Worm (Caenorhabditis elegans): ENCODE data around the gene msrp-7.

msrp-7 gene

DNA sequence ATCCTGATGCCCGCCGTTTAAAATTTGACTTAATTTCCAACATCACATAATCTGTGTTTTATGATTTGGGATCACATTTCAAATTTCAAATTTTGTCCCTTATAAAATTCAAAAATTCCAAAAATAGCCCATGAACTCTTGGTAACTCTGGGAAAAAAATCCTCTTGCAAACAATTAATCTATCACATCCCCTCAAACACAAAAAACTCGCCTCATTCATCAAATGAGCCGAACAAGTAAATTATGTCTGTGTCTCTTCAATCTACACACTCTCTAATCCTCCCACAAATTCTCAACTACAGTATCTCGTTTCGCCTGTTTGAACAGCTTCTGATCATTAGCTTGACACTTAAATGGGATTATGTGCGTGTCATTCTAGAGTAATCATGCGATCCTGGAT lies at the start of gene msrp-7:
Gene msrp-7, plus strand, starts transcription at position 301 of the 400 bp plus-strand sequence.
- no peak for TF ChIP-seq nhr-111 (GFP tag; optimal IDR thresholded peaks at IDR 0.05)
- no peak for TF ChIP-seq ceh-44 (GFP tag; IDR thresholded peaks at IDR 0.05)
- TF ChIP-seq unc-39 (tag; optimal IDR thresholded peaks at IDR 0.05) = no peak
- no peak for TF ChIP-seq jun-1 (tag; optimal IDR thresholded peaks at IDR 0.05)
- no peak for TF ChIP-seq vab-7 (GFP tag; IDR thresholded peaks at IDR 0.05)
- no peak for TF ChIP-seq sdz-12 (GFP tag; optimal IDR thresholded peaks at IDR 0.05)
- no peak for TF ChIP-seq lsy-2 (tag; optimal IDR thresholded peaks at IDR 0.05)
- TF ChIP-seq rbr-2 (tag; optimal IDR thresholded peaks at IDR 0.05) = no peak
- no peak for TF ChIP-seq fkh-10 (GFP tag; optimal IDR thresholded peaks at IDR 0.05)
- no peak for TF ChIP-seq nhr-10 (tag; optimal IDR thresholded peaks at IDR 0.05)
- no peak for TF ChIP-seq Y48G9A.11 (GFP tag; IDR thresholded peaks at IDR 0.05)
- TF ChIP-seq unc-62 (GFP tag; optimal IDR thresholded peaks at IDR 0.05 in 1 of 2) = no peak
- no peak for TF ChIP-seq unc-62 (tag; optimal IDR thresholded peaks at IDR 0.05)

DNA sequence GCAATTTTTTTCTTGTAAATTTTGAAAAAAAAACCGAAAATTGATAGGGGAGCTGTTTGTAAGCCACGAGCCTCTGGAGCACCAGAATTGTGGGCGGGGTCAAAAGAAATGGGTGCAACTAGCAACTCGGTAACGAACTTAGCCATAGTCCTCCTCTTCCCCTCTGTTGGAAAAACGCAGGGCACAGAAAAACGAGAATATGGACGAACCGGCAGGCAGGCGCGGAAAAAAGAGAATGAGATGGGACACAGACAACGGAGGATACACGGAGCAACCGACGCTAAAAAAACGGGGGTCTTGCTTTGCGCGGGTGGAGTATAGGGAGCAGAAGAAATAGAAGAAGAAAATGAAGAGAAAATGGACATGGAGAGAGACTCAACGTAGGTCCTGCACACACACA lies 49.1 kb upstream of the msrp-7 start:
- TF ChIP-seq lin-1 (GFP tag; IDR thresholded peaks at IDR 0.05) (no peak), aha-1 (tag) (peak; percentile 86), nhr-6 (tag; optimal IDR thresholded peaks at IDR 0.05) (no peak), lin-29 (GFP tag; IDR thresholded peaks at IDR 0.05) (no peak), mep-1 (tag; optimal IDR thresholded peaks at IDR 0.05) (no peak), ctbp-1 (GFP tag; IDR thresholded peaks at IDR 0.05) (peak; percentile 68; the same call in 1 of the 2 replicates), ces-1 (GFP tag; optimal IDR thresholded peaks at IDR 0.05) (peak; percentile 31), fkh-10 (GFP tag; optimal IDR thresholded peaks at IDR 0.05) (peak; percentile 70), F49E8.2 (tag; optimal IDR thresholded peaks at IDR 0.05; ENCODE audit: borderline replicate concordance) (no peak), ZK337.2 (GFP tag; IDR thresholded peaks at IDR 0.05) (no peak), php-3 (GFP tag; IDR thresholded peaks at IDR 0.05) (no peak), skn-1 (tag; optimal IDR thresholded peaks at IDR 0.05) (no peak)

DNA sequence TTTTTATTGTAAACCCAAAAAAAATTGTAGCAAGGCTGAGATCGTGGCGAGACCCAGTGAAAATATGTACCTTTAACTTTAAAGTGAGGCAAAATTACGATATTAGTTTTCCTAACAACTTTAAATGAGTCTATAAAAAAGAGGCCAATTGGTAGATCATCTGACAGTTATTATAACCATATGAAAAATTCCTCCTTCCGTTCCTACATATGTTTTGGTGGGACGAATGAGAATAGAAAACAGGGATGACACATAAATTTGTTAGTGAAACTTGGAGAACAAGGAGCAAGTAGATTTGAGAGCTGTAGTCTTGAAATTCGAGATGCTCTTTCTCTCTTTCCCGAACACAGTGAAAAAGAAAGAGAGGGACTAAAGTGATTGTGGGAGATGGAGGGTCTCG lies 45.6 kb upstream of the msrp-7 start:
- peak; percentile 91 for TF ChIP-seq aha-1 (tag)
- TF ChIP-seq jun-1 (tag; optimal IDR thresholded peaks at IDR 0.05) = no peak
- TF ChIP-seq attf-4 (tag; optimal IDR thresholded peaks at IDR 0.05) = no peak
- no peak for TF ChIP-seq madf-5 (GFP tag; IDR thresholded peaks at IDR 0.05)
- no peak for TF ChIP-seq zag-1 (tag; optimal IDR thresholded peaks at IDR 0.05)
- TF ChIP-seq D1046.2 (GFP tag; IDR thresholded peaks at IDR 0.05) = no peak

DNA sequence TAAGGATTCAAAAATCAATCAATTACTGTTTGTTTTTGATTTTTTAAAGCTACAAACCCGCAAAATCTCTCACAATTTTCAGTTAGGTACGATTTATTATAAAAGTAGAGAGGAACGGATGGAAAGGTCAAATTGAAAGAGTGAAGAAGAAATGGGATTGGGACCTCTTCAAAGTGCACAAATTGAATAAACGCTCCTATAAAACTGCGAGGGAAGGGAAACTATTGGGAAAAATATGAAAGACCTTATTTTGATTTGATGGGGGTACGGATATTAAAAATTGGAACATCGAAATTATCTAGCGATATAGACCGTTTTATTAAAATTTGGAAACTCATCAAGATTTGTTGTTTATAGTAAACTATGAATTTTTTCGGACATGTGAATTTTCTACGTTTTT lies 44.0 kb upstream of the msrp-7 start:
- TF ChIP-seq F10B5.3 (tag; optimal IDR thresholded peaks at IDR 0.05) (no peak), gei-8 (GFP tag; optimal IDR thresholded peaks at IDR 0.05) (no peak), hlh-11 (tag; optimal IDR thresholded peaks at IDR 0.05) (no peak), Y75B8A.6 (GFP tag; IDR thresholded peaks at IDR 0.05) (no peak), duxl-1 (tag; optimal IDR thresholded peaks at IDR 0.05; ENCODE audit: poor library complexity) (no peak), daf-12 (tag; optimal IDR thresholded peaks at IDR 0.05) (no peak), F26F4.8 (GFP tag; conservative IDR thresholded peaks at IDR 0.05) (no peak)

DNA sequence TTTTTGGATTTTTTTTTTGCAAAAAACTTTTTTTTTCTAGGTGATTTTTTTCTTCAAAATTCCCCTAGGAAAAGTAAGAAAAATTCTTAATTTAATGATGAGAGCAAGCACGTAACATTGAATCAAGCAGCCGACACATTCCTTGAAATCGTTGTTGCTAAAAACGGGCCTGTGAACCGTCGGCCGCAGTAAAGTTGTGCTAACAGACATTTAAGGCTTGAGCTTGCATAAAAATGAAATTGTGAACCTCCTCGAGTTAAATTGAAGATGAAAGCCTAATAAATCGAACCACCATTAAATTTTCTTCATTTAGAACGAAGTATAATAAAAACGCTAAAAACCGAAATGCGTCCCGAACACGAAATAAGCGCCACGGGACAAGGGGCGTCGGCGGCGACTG lies 42.8 kb upstream of the msrp-7 start:
- TF ChIP-seq unc-62 (GFP tag; optimal IDR thresholded peaks at IDR 0.05 in 1 of 2) = peak in 1 of 2 experiments; percentile 74
- TF ChIP-seq unc-62 (tag; optimal IDR thresholded peaks at IDR 0.05) = no peak
- no peak for TF ChIP-seq mxl-3 (GFP tag; optimal IDR thresholded peaks at IDR 0.05)

Data from whole organism, L4 larva.